Worm (Caenorhabditis elegans) whole organism, L2 larva: ENCODE measurements around the gene wht-5.

ENCODE experiments used
- Y55F3AM.14 ChIP-seq: fragments of 200-800 bp; sonication (Bioruptor generic); optimal IDR thresholded peaks from 2 replicates; lab custom pipeline; 2018; ENCODE audit warnings: mild to moderate bottlenecking, missing genetic modification characterization, missing compliant biosample characterization
- aly-2 ChIP-seq: fragments of 150-350 bp; optimal IDR thresholded peaks from 2 replicates; lab custom pipeline; 2014; ENCODE audit warnings: missing biosample characterization, missing genetic modification characterization
- egl-27 ChIP-seq: sonication (generic microtip); optimal IDR thresholded peaks from 3 replicates; lab custom pipeline; 2017; ENCODE audit warnings: missing biosample characterization, missing genetic modification reagents, missing genetic modification characterization
- lin-11 ChIP-seq: fragments of 150-350 bp; sonication (generic microtip); optimal IDR thresholded peaks from 2 replicates; lab custom pipeline; 2014; ENCODE audit warnings: missing biosample characterization, missing genetic modification characterization, inconsistent platforms, mixed read lengths
- lin-13 ChIP-seq: fragments of 150-350 bp; optimal IDR thresholded peaks from 2 replicates; lab custom pipeline; 2014; ENCODE audit warnings: missing biosample characterization, missing genetic modification reagents, missing genetic modification characterization
- mab-5 ChIP-seq: fragments of 150-350 bp; optimal IDR thresholded peaks from 2 replicates; lab custom pipeline; 2014; ENCODE audit warnings: missing biosample characterization, missing genetic modification characterization
- mdl-1 ChIP-seq, 2 experiments: fragments of 150-350 bp in 1 of 2; sonication (generic microtip) in 1 of 2; optimal IDR thresholded peaks; 2 replicates each; lab custom pipeline; 2017; ENCODE audit warnings: missing biosample characterization in 2 of 2, missing genetic modification characterization in 2 of 2
- nhr-10 ChIP-seq: sonication (generic microtip); optimal IDR thresholded peaks from 2 replicates; lab custom pipeline; 2017; ENCODE audit warnings: missing biosample characterization, missing genetic modification characterization
- nhr-237 ChIP-seq: fragments of 150-350 bp; optimal IDR thresholded peaks from 2 replicates; lab custom pipeline; 2014; ENCODE audit warnings: missing biosample characterization, missing genetic modification characterization
- nhr-77 ChIP-seq: fragments of 150-350 bp; optimal IDR thresholded peaks from 2 replicates; lab custom pipeline; 2014; ENCODE audit warnings: missing biosample characterization, missing genetic modification characterization
- skn-1 ChIP-seq: sonication (generic microtip); optimal IDR thresholded peaks from 2 replicates; lab custom pipeline; 2017; ENCODE audit warnings: missing biosample characterization, missing genetic modification characterization
- unc-39 ChIP-seq: fragments of 150-350 bp; optimal IDR thresholded peaks from 2 replicates; lab custom pipeline; 2014; ENCODE audit warnings: missing biosample characterization, missing genetic modification characterization
- unc-62 ChIP-seq: fragments of 150-350 bp; optimal IDR thresholded peaks from 2 replicates; lab custom pipeline; 2014; ENCODE audit warnings: missing biosample characterization, missing genetic modification reagents, missing genetic modification characterization

DNA sequence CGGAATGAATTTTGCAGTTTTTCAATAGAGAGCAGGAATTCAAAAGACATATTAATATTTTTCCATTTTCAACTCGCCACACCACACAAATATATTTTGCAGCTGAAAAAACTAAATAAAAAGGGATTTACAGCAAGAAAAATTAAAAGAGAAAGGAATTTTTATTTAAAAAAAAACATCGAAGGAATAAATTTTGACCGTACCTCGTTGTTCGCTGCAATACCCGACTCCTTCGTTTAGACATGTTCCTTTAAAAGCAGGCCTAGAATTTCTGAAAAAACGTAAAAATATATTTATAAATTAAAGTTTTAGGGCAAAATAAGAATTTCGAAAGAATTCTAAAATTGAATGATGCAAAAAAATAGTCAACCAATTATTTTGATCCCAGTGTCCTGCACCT, 1.6 kb upstream of the wht-5 start, which contains the start of gene F19B6.1:
- TF ChIP-seq Y55F3AM.14 (GFP tag; lab: Kevin White, UChicago) (no peak), nhr-237 (no peak), nhr-77 (no peak), aly-2 (tag; lab: Kevin White, UChicago) (no peak), mdl-1 (tag; optimal IDR thresholded peaks at IDR 0.05; lab: Kevin White, UChicago) (no peak), lin-11 (no peak), mab-5 (tag; lab: Kevin White, UChicago) (no peak), unc-39 (tag; lab: Kevin White, UChicago) (no peak), nhr-10 (no peak), unc-62 (GFP tag; lab: Kevin White, UChicago) (no peak), egl-27 (tag; lab: Kevin White, UChicago) (no peak), lin-13 (GFP tag; lab: Kevin White, UChicago) (no peak), skn-1 (tag; lab: Kevin White, UChicago) (no peak)
